Worm (Caenorhabditis elegans): ENCODE results near the gene asp-6.
A peak's percentile ranks its signal among the peaks of the same experiment; 100 is the strongest.

DNA sequence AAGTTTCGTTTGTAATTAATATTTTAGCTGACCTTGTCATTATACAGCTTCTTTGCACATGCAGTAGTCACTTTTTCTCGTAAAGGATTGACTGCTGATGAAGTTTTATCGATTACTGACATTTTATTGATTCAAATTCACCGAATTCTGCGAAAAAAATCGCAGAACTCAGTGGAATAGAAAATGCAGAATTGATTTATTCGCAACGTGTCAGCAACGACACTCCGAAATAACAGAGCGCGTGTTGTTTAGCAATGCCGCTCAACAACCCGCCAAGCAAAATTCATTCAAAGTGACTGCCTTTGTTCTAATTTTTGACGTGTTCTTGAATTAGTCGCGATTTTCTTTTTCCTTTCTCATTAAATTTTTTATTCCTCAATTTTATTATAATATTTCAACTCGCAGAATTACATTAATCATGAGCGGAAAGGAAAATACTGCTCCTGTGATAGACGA is 47.6 kb downstream of the asp-6 start, which contains the start of the genes cogc-6 and air-1:
- TF ChIP-seq snpc-4 (tag; optimal IDR thresholded peaks at IDR 0.05) (no peak), blmp-1 (tag; optimal IDR thresholded peaks at IDR 0.05) (no peak), lin-13 (tag; optimal IDR thresholded peaks at IDR 0.05) (no peak), mab-5 (tag; optimal IDR thresholded peaks at IDR 0.05) (no peak), mls-2 (tag; optimal IDR thresholded peaks at IDR 0.05) (no peak), elt-1 (tag; optimal IDR thresholded peaks at IDR 0.05; ENCODE audit: borderline replicate concordance, insufficient read depth) (no peak), elt-3 (tag; optimal IDR thresholded peaks at IDR 0.05) (no peak), nhr-28 (tag; optimal IDR thresholded peaks at IDR 0.05) (no peak), bed-3 (GFP tag; optimal IDR thresholded peaks at IDR 0.05) (no peak), nhr-76 (tag; optimal IDR thresholded peaks at IDR 0.05) (no peak), pha-4 (tag; optimal IDR thresholded peaks at IDR 0.05) (peak; percentile 35)
